Worm (Caenorhabditis elegans): ENCODE data around the gene sut-1.

Gene sut-1

DNA sequence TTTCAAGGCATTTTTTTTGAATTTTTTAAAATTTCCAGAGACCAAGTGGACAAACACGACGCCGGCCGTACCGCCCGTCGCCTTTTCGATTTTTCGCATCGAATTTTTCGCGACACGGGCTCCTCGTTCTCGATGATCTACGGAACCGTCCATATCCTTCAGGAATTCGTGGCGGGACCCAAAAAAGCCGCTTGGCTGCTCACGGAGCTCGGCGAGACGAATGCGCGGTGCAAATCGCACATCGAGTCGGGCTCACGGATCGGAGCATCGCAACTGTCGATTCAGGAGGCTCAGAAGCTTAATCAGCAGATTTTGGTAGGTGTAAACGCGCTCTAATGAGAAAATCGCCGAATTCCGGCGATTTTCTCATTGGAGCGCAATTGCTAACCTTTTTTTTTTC, 8.8 kb upstream of the sut-1 start:
- TF ChIP-seq unc-62 (GFP tag; optimal IDR thresholded peaks at IDR 0.05), result no peak

ce11 chrII:1131367-1131766, 8.3 kb upstream of the sut-1 start:
- TF ChIP-seq unc-62 (GFP tag; optimal IDR thresholded peaks at IDR 0.05), result no peak

- no peak for TF ChIP-seq unc-62 (GFP tag; optimal IDR thresholded peaks at IDR 0.05)
These were observed 7.2 kb upstream of the sut-1 start for ce11 chrII:1130241-1130640.

DNA sequence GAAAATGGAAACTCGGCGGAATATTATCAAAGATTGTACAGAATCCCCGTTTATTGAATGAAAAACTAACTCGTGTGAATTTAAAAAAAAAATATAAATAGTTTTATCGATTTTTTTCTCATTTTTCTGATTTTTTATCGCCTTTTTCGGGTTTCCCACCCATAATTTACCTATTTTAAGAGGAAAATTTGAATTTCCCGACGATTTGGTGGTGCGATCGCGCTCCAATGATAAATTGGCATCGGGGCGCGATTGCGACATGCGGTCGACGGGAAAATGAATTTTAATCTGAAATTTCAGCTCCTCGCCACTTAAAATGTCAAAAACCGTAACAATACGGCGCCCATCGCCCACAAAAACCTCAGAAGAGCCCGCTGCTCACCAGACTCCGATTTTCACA, 4.6 kb upstream of the sut-1 start, which contains the start of gene taf-6.1:
taf-6.1 (plus strand) TSS at position 301 of the 400 bp plus-strand sequence.
- TF ChIP-seq unc-62 (GFP tag; optimal IDR thresholded peaks at IDR 0.05), result no peak

DNA sequence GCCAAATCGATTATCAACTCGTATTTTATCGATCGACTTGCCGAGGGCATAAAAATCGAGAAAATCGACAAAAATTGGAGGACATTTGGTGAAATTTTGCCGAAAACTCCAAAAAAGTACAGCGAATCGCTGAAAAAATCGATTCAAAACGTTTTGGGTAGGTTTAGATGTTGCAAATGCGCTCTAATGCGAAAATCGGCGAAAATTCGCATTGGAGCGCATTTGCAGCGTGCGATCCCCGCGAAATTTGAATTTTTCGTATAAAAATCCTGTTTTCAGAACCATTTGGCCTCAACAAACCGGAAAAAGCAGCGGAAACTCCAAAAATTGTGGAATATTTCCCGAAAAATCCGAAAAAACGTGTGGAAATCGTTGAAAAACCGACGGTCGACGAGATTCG, 3.4 kb upstream of the sut-1 start:
- TF ChIP-seq unc-62 (GFP tag; optimal IDR thresholded peaks at IDR 0.05), result no peak

ce11 chrII:1124757-1125156, 1.7 kb upstream of the sut-1 start:
- no peak for TF ChIP-seq unc-62 (GFP tag; optimal IDR thresholded peaks at IDR 0.05)

- TF ChIP-seq unc-62 (GFP tag; optimal IDR thresholded peaks at IDR 0.05), result no peak
These were observed 4.9 kb downstream of the sut-1 start, which contains the start of gene lips-13 for ce11 chrII:1117992-1118729. Gene lips-13 (minus strand): TSS chrII:1118042.

ce11 chrII:1116521-1116920, 6.5 kb downstream of the sut-1 start:
- no peak for TF ChIP-seq unc-62 (GFP tag; optimal IDR thresholded peaks at IDR 0.05)

ce11 chrII:1114133-1114532, 8.9 kb downstream of the sut-1 start, which contains the start of gene lips-12:
Gene lips-12 (minus strand): TSS chrII:1114233.
- TF ChIP-seq unc-62 (GFP tag; optimal IDR thresholded peaks at IDR 0.05), result no peak

- TF ChIP-seq unc-62 (GFP tag; optimal IDR thresholded peaks at IDR 0.05), result no peak
These were observed 12.2 kb downstream of the sut-1 start, which contains the start of gene lips-11 for ce11 chrII:1110901-1111300. Gene lips-11 (minus strand): TSS chrII:1111001.

- TF ChIP-seq unc-62 (GFP tag; optimal IDR thresholded peaks at IDR 0.05), result no peak
These were observed 16.0 kb downstream of the sut-1 start, which contains the start of gene col-40 for ce11 chrII:1106914-1107597. Gene col-40 (minus strand): TSS chrII:1106964.

ce11 chrII:1105291-1105690, 17.8 kb downstream of the sut-1 start:
- no peak for TF ChIP-seq unc-62 (GFP tag; optimal IDR thresholded peaks at IDR 0.05)

DNA sequence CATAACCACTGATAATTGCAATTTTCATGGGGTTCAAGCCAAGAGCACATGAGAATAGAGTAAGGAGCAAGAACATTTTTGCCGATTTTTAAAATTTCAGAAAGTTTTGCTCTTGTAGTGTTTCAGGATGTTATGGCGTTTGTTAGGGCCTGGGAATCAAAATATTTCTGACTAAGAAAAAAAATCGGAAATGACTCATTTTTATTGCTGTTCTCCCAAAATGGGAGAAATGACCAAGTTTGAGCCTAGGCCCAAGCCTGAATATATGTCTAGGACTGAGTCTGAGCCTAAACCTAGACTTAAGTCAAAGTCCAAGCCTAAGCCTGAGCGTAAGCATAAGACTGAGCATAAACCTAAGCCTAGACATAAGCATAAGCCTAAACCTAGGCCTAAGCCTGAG, 18.7 kb downstream of the sut-1 start, which contains the start of gene T13B5.9:
T13B5.9 (minus strand) TSS at position 101 of the 400 bp plus-strand sequence.
- TF ChIP-seq unc-62 (GFP tag; optimal IDR thresholded peaks at IDR 0.05), result no peak

- TF ChIP-seq unc-62 (GFP tag; optimal IDR thresholded peaks at IDR 0.05), result no peak
These were observed 19.5 kb downstream of the sut-1 start for ce11 chrII:1103484-1104100.

DNA sequence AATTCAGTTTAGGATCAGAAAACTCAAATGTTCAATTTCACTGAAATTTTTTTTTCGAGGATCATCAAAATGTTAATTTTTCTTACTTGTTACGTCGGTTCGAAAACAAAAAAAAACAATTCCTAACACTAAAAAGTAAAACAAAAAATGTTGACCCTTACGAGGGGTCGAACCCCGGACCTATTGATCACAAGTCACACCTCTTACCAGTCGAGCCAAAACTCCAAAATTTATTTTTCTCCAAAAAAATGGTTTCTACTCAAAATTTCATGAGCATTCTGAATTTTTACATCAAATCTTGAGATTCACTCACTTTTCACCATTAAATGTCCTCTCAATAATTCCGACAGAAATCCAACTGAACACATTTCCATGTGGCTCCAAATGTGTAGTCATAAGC, 20.9 kb downstream of the sut-1 start:
- no peak for TF ChIP-seq unc-62 (GFP tag; optimal IDR thresholded peaks at IDR 0.05)

- TF ChIP-seq unc-62 (GFP tag; optimal IDR thresholded peaks at IDR 0.05), result no peak
These were observed 21.7 kb downstream of the sut-1 start for ce11 chrII:1101413-1101812.

Measured in whole organism, dauer.